Worm (Caenorhabditis elegans) whole organism, L4 larva: ENCODE measurements around the gene F37C12.18.
A peak's percentile ranks its signal among the peaks of the same experiment; 100 is the strongest.

ENCODE experiments used
- F10B5.3 ChIP-seq: sonication (generic microtip); optimal IDR thresholded peaks from 2 replicates; lab custom pipeline; 2016; ENCODE audit warnings: mild to moderate bottlenecking, missing genetic modification characterization, missing compliant biosample characterization
- F37D6.2 ChIP-seq: sonication (generic microtip); optimal IDR thresholded peaks from 2 replicates; lab custom pipeline; 2016; ENCODE audit warnings: mild to moderate bottlenecking, missing genetic modification characterization, missing compliant biosample characterization
- F44E2.7 ChIP-seq: fragments of 200-800 bp; sonication (Bioruptor generic); IDR thresholded peaks from 2 replicates; pipeline ENCODE4 v2.1.2; 2022; ENCODE audit warnings: missing genetic modification characterization, missing compliant biosample characterization
- F49E8.2 ChIP-seq: sonication (generic microtip); optimal IDR thresholded peaks from 2 replicates; lab custom pipeline; 2016; ENCODE audit warnings: missing compliant biosample characterization, mild to moderate bottlenecking, missing genetic modification characterization, borderline replicate concordance
- T20F7.1 ChIP-seq: fragments of 200-800 bp; sonication (Bioruptor generic); optimal IDR thresholded peaks from 2 replicates; lab custom pipeline; 2018; ENCODE audit warnings: mild to moderate bottlenecking, missing genetic modification characterization, missing compliant biosample characterization
- Y75B8A.6 ChIP-seq: fragments of 200-800 bp; sonication (Bioruptor generic); IDR thresholded peaks from 2 replicates; pipeline ENCODE4 v1.3.6; 2022; ENCODE audit warnings: missing genetic modification reagents, missing genetic modification characterization, missing compliant biosample characterization
- ZK546.5 ChIP-seq, 2 experiments: sonication (generic microtip); optimal IDR thresholded peaks; 2 replicates each; lab custom pipeline; 2017; ENCODE audit warnings: missing biosample characterization in 2 of 2, missing genetic modification characterization in 2 of 2
- aly-2 ChIP-seq: sonication (generic microtip); optimal IDR thresholded peaks from 2 replicates; lab custom pipeline; 2018; ENCODE audit warnings: missing biosample characterization, missing genetic modification characterization
- ceh-28 ChIP-seq: fragments of 150-350 bp; optimal IDR thresholded peaks from 2 replicates; lab custom pipeline; 2014; ENCODE audit warnings: missing biosample characterization, missing genetic modification reagents, missing genetic modification characterization
- ces-1 ChIP-seq: fragments of 150-350 bp; sonication (generic microtip); optimal IDR thresholded peaks from 4 replicates; lab custom pipeline; 2014; ENCODE audit warnings: missing biosample characterization, missing genetic modification reagents, missing genetic modification characterization
- daf-12 ChIP-seq: fragments of 150-350 bp; optimal IDR thresholded peaks from 2 replicates; lab custom pipeline; 2014; ENCODE audit warnings: missing biosample characterization, missing genetic modification reagents, missing genetic modification characterization
- daf-16 ChIP-seq, 3 experiments: sonication (generic microtip); optimal IDR thresholded peaks; 2 replicates each; lab custom pipeline; 2016 to 2017; ENCODE audit warnings: missing genetic modification characterization in 3 of 3, missing genetic modification reagents in 3 of 3, mild to moderate bottlenecking in 2 of 3, missing compliant biosample characterization in 2 of 3, missing biosample characterization in 1 of 3, moderate library complexity in 1 of 3
- dmd-6 ChIP-seq: fragments of 200-800 bp; sonication (Bioruptor generic); IDR thresholded peaks from 2 replicates; pipeline ENCODE4 v1.3.6; 2022; ENCODE audit warnings: missing genetic modification reagents, missing genetic modification characterization, missing compliant biosample characterization
- dmd-8 ChIP-seq: fragments of 200-800 bp; sonication (Bioruptor generic); IDR thresholded peaks from 2 replicates; pipeline ENCODE4 v1.3.6; 2022; ENCODE audit warnings: missing genetic modification characterization, missing compliant biosample characterization
- dmd-9 ChIP-seq: fragments of 200-800 bp; sonication (Bioruptor generic); IDR thresholded peaks from 2 replicates; pipeline ENCODE4 v1.3.6; 2022; ENCODE audit warnings: missing genetic modification reagents, missing genetic modification characterization, missing compliant biosample characterization
- dve-1 ChIP-seq: sonication (generic microtip); optimal IDR thresholded peaks from 2 replicates; lab custom pipeline; 2017; ENCODE audit warnings: antibody characterized with exemption, mild to moderate bottlenecking, missing genetic modification characterization, missing compliant biosample characterization; ENCODE audit not compliant: insufficient read depth
- hlh-11 ChIP-seq: fragments of 200-800 bp; sonication (Bioruptor generic); optimal IDR thresholded peaks from 2 replicates; lab custom pipeline; 2018; ENCODE audit warnings: mild to moderate bottlenecking, missing genetic modification characterization, missing compliant biosample characterization
- hlh-30 ChIP-seq: sonication (generic microtip); optimal IDR thresholded peaks from 2 replicates; lab custom pipeline; 2017; ENCODE audit warnings: antibody characterized with exemption, mild to moderate bottlenecking, missing genetic modification characterization, missing compliant biosample characterization; ENCODE audit not compliant: insufficient read depth
- hmg-1.1 ChIP-seq: fragments of 200-800 bp; sonication (Bioruptor generic); IDR thresholded peaks from 2 replicates; pipeline ENCODE4 v1.3.6; 2022; ENCODE audit warnings: missing genetic modification reagents, missing genetic modification characterization, missing compliant biosample characterization
- lin-1 ChIP-seq: fragments of 200-800 bp; sonication (Bioruptor generic); IDR thresholded peaks from 2 replicates; pipeline ENCODE4 v1.3.6; 2022; ENCODE audit warnings: missing genetic modification reagents, missing genetic modification characterization, missing compliant biosample characterization
- lin-13 ChIP-seq: fragments of 150-350 bp; optimal IDR thresholded peaks from 2 replicates; lab custom pipeline; 2014; ENCODE audit warnings: missing biosample characterization, missing genetic modification reagents, missing genetic modification characterization
- lin-38 ChIP-seq: fragments of 200-800 bp; sonication (Bioruptor generic); IDR thresholded peaks from 2 replicates; pipeline ENCODE4 v1.3.6; 2022; ENCODE audit warnings: missing genetic modification reagents, missing genetic modification characterization, missing compliant biosample characterization
- lin-39 ChIP-seq: fragments of 150-350 bp; optimal IDR thresholded peaks from 2 replicates; lab custom pipeline; 2014; ENCODE audit warnings: missing biosample characterization, missing genetic modification reagents, missing genetic modification characterization
- lsy-2 ChIP-seq, 2 experiments: fragments of 150-350 bp in 1 of 2; sonication (generic microtip) in 1 of 2; optimal IDR thresholded peaks; 2 replicates each; lab custom pipeline; 2014 to 2017; ENCODE audit warnings: missing biosample characterization in 2 of 2, missing genetic modification characterization in 2 of 2
- madf-5 ChIP-seq, 2 experiments: fragments of 200-800 bp; sonication (Bioruptor generic); IDR thresholded peaks; 2 replicates each; pipeline ENCODE4 v1.3.6; 2022; ENCODE audit warnings: missing compliant biosample characterization in 2 of 2, missing genetic modification characterization in 2 of 2
- mdl-1 ChIP-seq, 2 experiments: fragments of 150-350 bp in 1 of 2; sonication (generic microtip) in 1 of 2; optimal IDR thresholded peaks; 2 replicates each; lab custom pipeline; 2014 to 2017; ENCODE audit warnings: missing biosample characterization in 2 of 2, missing genetic modification characterization in 2 of 2
- mep-1 ChIP-seq: fragments of 150-350 bp; sonication (generic microtip); optimal IDR thresholded peaks from 3 replicates; lab custom pipeline; 2014; ENCODE audit warnings: missing biosample characterization, missing genetic modification characterization
- nhr-11 ChIP-seq: fragments of 150-350 bp; optimal IDR thresholded peaks from 2 replicates; lab custom pipeline; 2014; ENCODE audit warnings: missing biosample characterization, missing genetic modification characterization
- nhr-111 ChIP-seq: fragments of 200-800 bp; sonication (Bioruptor generic); optimal IDR thresholded peaks from 2 replicates; lab custom pipeline; 2018; ENCODE audit warnings: mild to moderate bottlenecking, missing genetic modification characterization, missing compliant biosample characterization
- nhr-25 ChIP-seq: sonication (generic microtip); optimal IDR thresholded peaks from 2 replicates; lab custom pipeline; 2017; ENCODE audit warnings: missing genetic modification characterization, mild to moderate bottlenecking, missing compliant biosample characterization, antibody characterized with exemption, moderate library complexity, borderline replicate concordance; ENCODE audit not compliant: insufficient read depth
- nhr-28 ChIP-seq: fragments of 150-350 bp; optimal IDR thresholded peaks from 2 replicates; lab custom pipeline; 2014; ENCODE audit warnings: missing biosample characterization, missing genetic modification characterization
- nhr-48 ChIP-seq: sonication (generic microtip); optimal IDR thresholded peaks from 2 replicates; lab custom pipeline; 2016; ENCODE audit warnings: mild to moderate bottlenecking, missing genetic modification characterization, missing compliant biosample characterization
- nhr-77 ChIP-seq: fragments of 150-350 bp; optimal IDR thresholded peaks from 2 replicates; lab custom pipeline; 2014; ENCODE audit warnings: missing biosample characterization, missing genetic modification characterization
- php-3 ChIP-seq: fragments of 200-800 bp; sonication (Bioruptor generic); IDR thresholded peaks from 2 replicates; pipeline ENCODE4 v1.3.6; 2022; ENCODE audit warnings: missing genetic modification reagents, missing genetic modification characterization, missing compliant biosample characterization
- rbr-2 ChIP-seq: sonication (generic microtip); optimal IDR thresholded peaks from 2 replicates; lab custom pipeline; 2016; ENCODE audit warnings: missing genotype, missing genetic modification characterization, missing compliant biosample characterization
- saeg-2 ChIP-seq: fragments of 200-800 bp; sonication (Bioruptor generic); IDR thresholded peaks from 2 replicates; pipeline ENCODE4 v1.3.6; 2022; ENCODE audit warnings: missing genetic modification reagents, missing genetic modification characterization, missing compliant biosample characterization
- sdz-12 ChIP-seq: fragments of 200-800 bp; sonication (Bioruptor generic); optimal IDR thresholded peaks from 2 replicates; lab custom pipeline; 2018; ENCODE audit warnings: mild to moderate bottlenecking, missing genetic modification characterization, missing compliant biosample characterization
- skn-1 ChIP-seq: fragments of 150-350 bp; optimal IDR thresholded peaks from 2 replicates; lab custom pipeline; 2014; ENCODE audit warnings: missing biosample characterization, missing genetic modification characterization
- snpc-1.2 ChIP-seq: fragments of 200-800 bp; sonication (Bioruptor generic); IDR thresholded peaks from 2 replicates; pipeline ENCODE4 v1.3.6; 2022; ENCODE audit warnings: missing genetic modification reagents, missing genetic modification characterization, missing compliant biosample characterization
- snpc-4 ChIP-seq: fragments of 150-350 bp; optimal IDR thresholded peaks from 2 replicates; lab custom pipeline; 2014; ENCODE audit warnings: missing biosample characterization, missing genetic modification characterization
- tra-1 ChIP-seq: fragments of 200-800 bp; sonication (Bioruptor generic); IDR thresholded peaks from 2 replicates; pipeline ENCODE4 v1.3.6; 2022; ENCODE audit warnings: missing genetic modification reagents, missing genetic modification characterization, missing compliant biosample characterization
- unc-62 ChIP-seq, 3 experiments: fragments of 150-350 bp in 1 of 3; sonication (generic microtip); optimal IDR thresholded peaks in 2 of 3; peaks in 1 of 3; 1 replicate in 1 of 3; 2 replicates in 2 of 3; lab custom pipeline; 2014 to 2017; ENCODE audit warnings: missing biosample characterization in 3 of 3, missing genetic modification characterization in 3 of 3, missing genetic modification reagents in 3 of 3, missing genotype in 1 of 3
- vab-7 ChIP-seq: fragments of 200-800 bp; sonication (Bioruptor generic); IDR thresholded peaks from 2 replicates; pipeline ENCODE4 v1.3.6; 2022; ENCODE audit warnings: missing genetic modification reagents, missing genetic modification characterization, missing compliant biosample characterization
- zfp-3 ChIP-seq: fragments of 200-800 bp; sonication (Bioruptor generic); conservative IDR thresholded peaks from 2 replicates; pipeline ENCODE4 v1.3.6; 2022; ENCODE audit warnings: missing genetic modification reagents, missing genetic modification characterization, missing compliant biosample characterization
- zip-11 ChIP-seq: fragments of 200-800 bp; sonication (Bioruptor generic); IDR thresholded peaks from 2 replicates; pipeline ENCODE4 v1.3.6; 2022; ENCODE audit warnings: missing genetic modification characterization, missing compliant biosample characterization
- ztf-7 ChIP-seq: fragments of 150-350 bp; optimal IDR thresholded peaks from 2 replicates; lab custom pipeline; 2014; ENCODE audit warnings: missing biosample characterization, missing genetic modification characterization

F37C12.18 gene

DNA sequence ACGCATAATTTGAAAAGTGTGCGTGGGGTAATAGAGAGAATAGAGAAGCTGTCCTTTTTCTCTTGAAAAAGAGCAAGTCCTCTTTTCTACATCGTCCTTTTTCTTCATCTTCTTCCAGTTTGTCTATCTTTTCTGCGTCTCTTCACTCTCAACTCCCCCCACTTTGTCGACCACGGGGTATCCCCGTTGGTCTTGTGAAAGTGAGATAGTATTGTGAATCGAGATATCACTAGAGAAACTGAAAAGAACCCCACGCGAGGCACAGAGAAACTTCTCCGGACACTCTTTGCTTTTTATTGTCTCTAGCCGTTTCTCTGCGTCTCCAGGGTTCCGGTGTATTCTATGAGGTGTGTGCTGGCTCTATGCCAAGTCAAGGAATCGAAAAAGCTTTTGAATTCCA, 39.6 kb downstream of the F37C12.18 start (continued):
- TF ChIP-seq madf-5 (GFP tag; IDR thresholded peaks at IDR 0.05; lab: Robert Waterston, UW) (no peak), ztf-7 (no peak), dmd-9 (GFP tag; lab: Robert Waterston, UW) (peak; percentile 64; the same call in 1 of the 2 replicates), F37D6.2 (tag; lab: Kevin White, UChicago) (peak; percentile 80), snpc-1.2 (GFP tag; lab: Robert Waterston, UW) (no peak), nhr-48 (tag; lab: Kevin White, UChicago) (peak; percentile 93), ceh-28 (tag; lab: Kevin White, UChicago) (peak; percentile 27), nhr-11 (peak; percentile 81), F10B5.3 (no peak), snpc-4 (tag; lab: Kevin White, UChicago) (no peak), unc-62 (GFP tag; optimal IDR thresholded peaks at IDR 0.05 in 1 of 2; lab: Kevin White, UChicago) (peak in 1 of 2 experiments; percentile 96), unc-62 (tag; optimal IDR thresholded peaks at IDR 0.05; lab: Kevin White, UChicago) (no peak), saeg-2 (GFP tag; lab: Robert Waterston, UW) (peak; percentile 83), T20F7.1 (GFP tag; lab: Kevin White, UChicago) (peak; percentile 77), sdz-12 (GFP tag; lab: Kevin White, UChicago) (no peak)

DNA sequence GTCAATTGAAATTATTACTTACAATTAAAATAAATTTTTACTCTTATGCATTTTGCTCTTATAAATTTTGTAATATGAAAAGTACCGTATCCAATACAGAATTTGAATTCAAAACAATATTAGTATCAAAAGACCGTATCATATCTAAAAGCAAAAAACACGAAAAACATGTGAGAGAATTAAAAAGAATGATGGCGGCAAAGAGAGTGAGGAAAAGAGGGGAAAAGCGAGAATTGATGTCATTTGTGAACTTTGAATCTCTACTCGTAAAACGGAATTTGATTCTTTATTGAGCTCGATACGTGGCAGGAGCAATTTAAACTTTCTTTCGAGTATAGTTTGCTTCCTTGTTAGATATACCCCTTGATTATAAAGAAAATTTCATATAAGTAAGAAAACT, 40.7 kb downstream of the F37C12.18 start:
- TF ChIP-seq F44E2.7 (GFP tag; lab: Robert Waterston, UW) (no peak), hlh-11 (peak; percentile 48), daf-16 (GFP tag; optimal IDR thresholded peaks at IDR 0.05; lab: Kevin White, UChicago) (no peak), daf-16 (tag; optimal IDR thresholded peaks at IDR 0.05; lab: Kevin White, UChicago) (peak; percentile 38), mep-1 (tag; lab: Kevin White, UChicago) (peak; percentile 9), zfp-3 (GFP tag; lab: Robert Waterston, UW) (no peak), Y75B8A.6 (no peak), dve-1 (tag; lab: Kevin White, UChicago) (peak; percentile 71), lsy-2 (tag; optimal IDR thresholded peaks at IDR 0.05; lab: Kevin White, UChicago) (peak in 1 of 2 experiments; percentile 15), hlh-30 (peak; percentile 46), ces-1 (GFP tag; lab: Kevin White, UChicago) (no peak), php-3 (GFP tag; lab: Robert Waterston, UW) (peak; percentile 52; the same call in 1 of the 2 replicates), nhr-77 (peak; percentile 25), dmd-8 (GFP tag; lab: Robert Waterston, UW) (no peak), F10B5.3 (no peak), daf-12 (tag; lab: Kevin White, UChicago) (no peak), nhr-28 (tag; lab: Kevin White, UChicago) (peak; percentile 49), dmd-6 (GFP tag; lab: Robert Waterston, UW) (peak; percentile 38)
- TF ChIP-seq, all 104 proteins: peak for 10

DNA sequence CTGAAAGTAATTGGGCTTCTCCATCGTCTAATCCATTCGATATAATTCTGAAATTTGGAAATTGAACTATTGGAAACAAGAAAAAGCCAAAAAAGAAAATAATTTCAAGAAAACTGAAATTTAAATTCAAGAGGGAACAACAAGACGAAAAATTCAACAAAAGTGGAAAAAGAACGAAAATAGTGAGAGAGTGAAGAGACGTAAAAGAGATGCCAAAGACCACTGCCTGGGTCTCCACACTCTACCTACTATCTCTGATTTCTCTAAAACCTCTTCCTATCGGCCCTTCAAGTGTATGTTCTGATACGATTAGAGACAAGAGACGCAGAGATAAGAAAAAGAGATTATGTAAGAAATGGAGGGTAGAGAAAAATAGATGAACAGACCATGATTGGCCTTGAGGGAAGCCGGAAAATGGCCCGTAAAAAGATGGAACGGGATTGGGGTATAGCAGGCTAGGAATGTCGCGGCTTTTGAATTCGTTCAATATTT, 41.4 kb downstream of the F37C12.18 start, which contains the start of gene ogt-1:
Gene ogt-1 (minus strand): TSS at position 51 of the 492 bp plus-strand sequence.
- TF ChIP-seq F49E8.2 (tag; lab: Kevin White, UChicago) = no peak
- TF ChIP-seq rbr-2 (tag; lab: Kevin White, UChicago) = peak; percentile 85
- TF ChIP-seq vab-7 (GFP tag; lab: Robert Waterston, UW) = no peak
- TF ChIP-seq ZK546.5 (tag; optimal IDR thresholded peaks at IDR 0.05; lab: Kevin White, UChicago) = no peak
- TF ChIP-seq aly-2 (tag; lab: Kevin White, UChicago) = no peak
- TF ChIP-seq lin-39 (tag; lab: Kevin White, UChicago) = no peak
- TF ChIP-seq lin-38 (GFP tag; lab: Robert Waterston, UW) = peak; percentile 64
- TF ChIP-seq madf-5 (GFP tag; IDR thresholded peaks at IDR 0.05; lab: Robert Waterston, UW) = no peak
- no peak for TF ChIP-seq skn-1
- TF ChIP-seq zfp-3 (GFP tag; lab: Robert Waterston, UW) = no peak
- TF ChIP-seq nhr-25 (tag; lab: Kevin White, UChicago) = peak; percentile 35
- peak; percentile 31; the same call in 1 of the 2 replicates for TF ChIP-seq lin-1 (GFP tag; lab: Robert Waterston, UW)
- no peak for TF ChIP-seq zip-11 (GFP tag; lab: Robert Waterston, UW)
- peak; percentile 62; the same call in 1 of the 2 replicates for TF ChIP-seq tra-1 (GFP tag; lab: Robert Waterston, UW)
- TF ChIP-seq mdl-1 (tag; optimal IDR thresholded peaks at IDR 0.05; lab: Kevin White, UChicago) = peak; percentile 87 to 88
- TF ChIP-seq lin-13 (GFP tag; lab: Kevin White, UChicago) = peak; percentile 28
- TF ChIP-seq F44E2.7 (GFP tag; lab: Robert Waterston, UW) = no peak
- no peak for TF ChIP-seq nhr-111 (GFP tag; lab: Kevin White, UChicago)
- TF ChIP-seq hmg-1.1 (GFP tag; lab: Robert Waterston, UW) = peak; percentile 82
- TF ChIP-seq mep-1 (tag; lab: Kevin White, UChicago) = peak; percentile 88
- TF ChIP-seq daf-12 (tag; lab: Kevin White, UChicago) = no peak
